Worm (Caenorhabditis elegans) whole organism, late embryonic: Measurements from ENCODE around the gene R02F11.10.

Experiments
- C08G9.2 ChIP-seq: sonication (generic microtip); optimal IDR thresholded peaks from 2 replicates; lab custom pipeline; 2016; ENCODE audit warnings: mild to moderate bottlenecking, missing genetic modification characterization, moderate library complexity, missing compliant biosample characterization
- F13H6.1 ChIP-seq: sonication (generic microtip); optimal IDR thresholded peaks from 2 replicates; lab custom pipeline; 2016; ENCODE audit warnings: missing genetic modification characterization, missing compliant biosample characterization
- ahr-1 ChIP-seq: sonication (generic microtip); optimal IDR thresholded peaks from 2 replicates; lab custom pipeline; 2016; ENCODE audit warnings: missing genetic modification characterization, missing compliant biosample characterization
- ama-1 ChIP-seq: fragments of 150-350 bp; optimal IDR thresholded peaks from 2 replicates; lab custom pipeline; 2014
- ceh-18 ChIP-seq: sonication (generic microtip); optimal IDR thresholded peaks from 2 replicates; lab custom pipeline; 2016; ENCODE audit warnings: missing genetic modification characterization, missing compliant biosample characterization
- ceh-2 ChIP-seq: sonication (generic microtip); optimal IDR thresholded peaks from 2 replicates; lab custom pipeline; 2016; ENCODE audit warnings: missing genotype, missing genetic modification characterization, missing compliant biosample characterization
- ceh-22 ChIP-seq: sonication (generic microtip); optimal IDR thresholded peaks from 2 replicates; lab custom pipeline; 2017; ENCODE audit warnings: missing biosample characterization, missing genetic modification characterization
- ceh-24 ChIP-seq: sonication (generic microtip); optimal IDR thresholded peaks from 2 replicates; lab custom pipeline; 2016; ENCODE audit warnings: mild to moderate bottlenecking, missing genetic modification characterization, missing compliant biosample characterization
- ceh-30 ChIP-seq: fragments of 150-350 bp; optimal IDR thresholded peaks from 2 replicates; lab custom pipeline; 2014; ENCODE audit warnings: missing biosample characterization, missing genetic modification characterization
- ceh-48 ChIP-seq: sonication (generic microtip); optimal IDR thresholded peaks from 2 replicates; lab custom pipeline; 2016; ENCODE audit warnings: missing genetic modification characterization, inconsistent platforms, missing compliant biosample characterization
- ceh-9 ChIP-seq: sonication (generic microtip); optimal IDR thresholded peaks from 2 replicates; lab custom pipeline; 2016; ENCODE audit warnings: mild to moderate bottlenecking, missing genetic modification characterization, inconsistent platforms, missing compliant biosample characterization
- dmd-4 ChIP-seq: sonication (generic microtip); optimal IDR thresholded peaks from 2 replicates; lab custom pipeline; 2016; ENCODE audit warnings: borderline replicate concordance, missing genetic modification characterization, missing compliant biosample characterization
- dve-1 ChIP-seq: sonication (generic microtip); optimal IDR thresholded peaks from 2 replicates; lab custom pipeline; 2017; ENCODE audit warnings: antibody characterized with exemption, mild to moderate bottlenecking, missing genetic modification characterization, missing compliant biosample characterization
- elt-2 ChIP-seq: sonication (generic microtip); optimal IDR thresholded peaks from 2 replicates; lab custom pipeline; 2016; ENCODE audit warnings: missing genetic modification reagents, missing genetic modification characterization, missing compliant biosample characterization
- fax-1 ChIP-seq: sonication (generic microtip); optimal IDR thresholded peaks from 2 replicates; lab custom pipeline; 2016; ENCODE audit warnings: missing genotype, missing genetic modification characterization, missing compliant biosample characterization
- fkh-10 ChIP-seq: fragments of 150-350 bp; optimal IDR thresholded peaks from 2 replicates; lab custom pipeline; 2014; ENCODE audit warnings: missing biosample characterization, missing genetic modification reagents, missing genetic modification characterization
- fkh-6 ChIP-seq: sonication (generic microtip); optimal IDR thresholded peaks from 2 replicates; lab custom pipeline; 2016; ENCODE audit warnings: missing genetic modification characterization, missing compliant biosample characterization
- gmeb-2 ChIP-seq: sonication (generic microtip); optimal IDR thresholded peaks from 2 replicates; lab custom pipeline; 2016; ENCODE audit warnings: missing genetic modification characterization, inconsistent platforms, missing compliant biosample characterization
- hlh-13 ChIP-seq: fragments of 200-800 bp; sonication (Bioruptor generic); optimal IDR thresholded peaks from 2 replicates; lab custom pipeline; 2018; ENCODE audit warnings: mild to moderate bottlenecking, missing genetic modification characterization, missing compliant biosample characterization
- hlh-6 ChIP-seq: sonication (generic microtip); optimal IDR thresholded peaks from 2 replicates; lab custom pipeline; 2016; ENCODE audit warnings: missing genotype, missing genetic modification characterization, missing compliant biosample characterization
- hlh-8 ChIP-seq: sonication (generic microtip); optimal IDR thresholded peaks from 2 replicates; lab custom pipeline; 2016; ENCODE audit warnings: missing genotype, missing genetic modification characterization, missing compliant biosample characterization
- lim-6 ChIP-seq: sonication (generic microtip); optimal IDR thresholded peaks from 2 replicates; lab custom pipeline; 2016; ENCODE audit warnings: missing genetic modification characterization, missing compliant biosample characterization
- lin-11 ChIP-seq: fragments of 200-800 bp; sonication (Bioruptor generic); optimal IDR thresholded peaks from 2 replicates; lab custom pipeline; 2018; ENCODE audit warnings: mild to moderate bottlenecking, missing genetic modification characterization, missing compliant biosample characterization
- mec-3 ChIP-seq: sonication (generic microtip); optimal IDR thresholded peaks from 2 replicates; lab custom pipeline; 2016; ENCODE audit warnings: borderline replicate concordance, missing genetic modification characterization, missing compliant biosample characterization
- nfya-1 ChIP-seq: sonication (generic microtip); optimal IDR thresholded peaks from 2 replicates; lab custom pipeline; 2017; ENCODE audit warnings: missing genetic modification characterization, mild to moderate bottlenecking, missing compliant biosample characterization, antibody characterized with exemption, moderate library complexity
- nhr-11 ChIP-seq: fragments of 150-350 bp; optimal IDR thresholded peaks from 2 replicates; lab custom pipeline; 2014; ENCODE audit warnings: missing biosample characterization, missing genetic modification characterization
- nhr-232 ChIP-seq: sonication (generic microtip); optimal IDR thresholded peaks from 2 replicates; lab custom pipeline; 2016; ENCODE audit warnings: missing genetic modification characterization, missing compliant biosample characterization
- npax-4 ChIP-seq: sonication (generic microtip); optimal IDR thresholded peaks from 2 replicates; lab custom pipeline; 2016; ENCODE audit warnings: missing genetic modification characterization, missing compliant biosample characterization
- odd-2 ChIP-seq: sonication (generic microtip); optimal IDR thresholded peaks from 2 replicates; lab custom pipeline; 2017; ENCODE audit warnings: antibody characterized with exemption, mild to moderate bottlenecking, missing genetic modification characterization, missing compliant biosample characterization
- pag-3 ChIP-seq: sonication (generic microtip); optimal IDR thresholded peaks from 2 replicates; lab custom pipeline; 2016; ENCODE audit warnings: missing compliant biosample characterization, missing genetic modification characterization, borderline replicate concordance
- pat-9 ChIP-seq: fragments of 200-800 bp; sonication (Bioruptor generic); optimal IDR thresholded peaks from 2 replicates; lab custom pipeline; 2018; ENCODE audit warnings: mild to moderate bottlenecking, missing genetic modification characterization, moderate library complexity, missing compliant biosample characterization
- pax-1 ChIP-seq: fragments of 150-350 bp; optimal IDR thresholded peaks from 2 replicates; lab custom pipeline; 2014; ENCODE audit warnings: missing biosample characterization, missing genetic modification characterization
- pha-2 ChIP-seq: sonication (generic microtip); optimal IDR thresholded peaks from 2 replicates; lab custom pipeline; 2017; ENCODE audit warnings: mild to moderate bottlenecking, missing genetic modification characterization, missing compliant biosample characterization
- pqm-1 ChIP-seq: sonication (generic microtip); optimal IDR thresholded peaks from 2 replicates; lab custom pipeline; 2016; ENCODE audit warnings: missing genetic modification characterization, missing compliant biosample characterization
- sdc-2 ChIP-seq: sonication (generic microtip); optimal IDR thresholded peaks from 2 replicates; lab custom pipeline; 2016; ENCODE audit warnings: missing genotype, missing genetic modification characterization, missing compliant biosample characterization
- sox-4 ChIP-seq: sonication (generic microtip); optimal IDR thresholded peaks from 2 replicates; lab custom pipeline; 2017; ENCODE audit warnings: mild to moderate bottlenecking, missing genetic modification characterization, inconsistent platforms, missing compliant biosample characterization
- syd-9 ChIP-seq: sonication (generic microtip); optimal IDR thresholded peaks from 2 replicates; lab custom pipeline; 2016; ENCODE audit warnings: mild to moderate bottlenecking, missing genetic modification characterization, moderate library complexity, missing compliant biosample characterization
- tbx-7 ChIP-seq: sonication (generic microtip); optimal IDR thresholded peaks from 2 replicates; lab custom pipeline; 2016; ENCODE audit warnings: missing genotype, missing genetic modification characterization, missing compliant biosample characterization
- unc-3 ChIP-seq, 2 experiments: fragments of 200-800 bp in 1 of 2; sonication (Bioruptor generic) in 1 of 2; sonication (generic microtip) in 1 of 2; conservative IDR thresholded peaks in 1 of 2; optimal IDR thresholded peaks in 1 of 2; 2 replicates each; pipeline versions ENCODE4 v1.3.6 to Lab custom; 2016 to 2022; ENCODE audit warnings: missing compliant biosample characterization in 2 of 2, missing genetic modification characterization in 2 of 2, missing genetic modification reagents in 1 of 2
- unc-42 ChIP-seq: sonication (generic microtip); optimal IDR thresholded peaks from 2 replicates; lab custom pipeline; 2016; ENCODE audit warnings: missing genotype, missing genetic modification characterization, missing compliant biosample characterization
- unc-55 ChIP-seq: sonication (generic microtip); optimal IDR thresholded peaks from 2 replicates; lab custom pipeline; 2017; ENCODE audit warnings: missing biosample characterization, missing genetic modification reagents, missing genetic modification characterization
- zip-5 ChIP-seq: sonication (generic microtip); optimal IDR thresholded peaks from 2 replicates; lab custom pipeline; 2016; ENCODE audit warnings: missing genetic modification characterization, missing compliant biosample characterization
- ztf-16 ChIP-seq: sonication (generic microtip); optimal IDR thresholded peaks from 2 replicates; lab custom pipeline; 2017; ENCODE audit warnings: missing genetic modification characterization, missing compliant biosample characterization

The R02F11.10 gene

ce11 chrV:4810653-4811052 lies 21.7 kb downstream of the R02F11.10 start (continued):
- TF ChIP-seq pha-2, result no peak
- TF ChIP-seq nfya-1 (tag; lab: Kevin White, UChicago), result peak; percentile 56
- no peak for TF ChIP-seq lim-6 (tag; lab: Kevin White, UChicago)
- no peak for TF ChIP-seq tbx-7 (tag; lab: Kevin White, UChicago)
- TF ChIP-seq npax-4 (tag; lab: Kevin White, UChicago), result no peak
- no peak for TF ChIP-seq pat-9 (tag; lab: Kevin White, UChicago)
- TF ChIP-seq hlh-8 (tag; lab: Kevin White, UChicago), result peak; percentile 4
- TF ChIP-seq hlh-13 (GFP tag; lab: Kevin White, UChicago), result no peak
- TF ChIP-seq F13H6.1 (tag; lab: Kevin White, UChicago), result no peak
- no peak for TF ChIP-seq ceh-9 (tag; lab: Kevin White, UChicago)
- no peak for TF ChIP-seq hlh-6 (tag; lab: Kevin White, UChicago)
- TF ChIP-seq ahr-1 (tag; lab: Kevin White, UChicago), result no peak
- no peak for TF ChIP-seq pax-1 (tag; lab: Kevin White, UChicago)
- no peak for TF ChIP-seq zip-5 (tag; lab: Kevin White, UChicago)
- no peak for TF ChIP-seq fkh-10 (GFP tag; lab: Kevin White, UChicago)
- no peak for TF ChIP-seq ceh-48 (tag; lab: Kevin White, UChicago)
- TF ChIP-seq nhr-232 (tag; lab: Kevin White, UChicago), result no peak
- no peak for TF ChIP-seq pqm-1 (tag; lab: Kevin White, UChicago)
- no peak for TF ChIP-seq ceh-22 (tag; lab: Kevin White, UChicago)
- TF ChIP-seq unc-42 (tag; lab: Kevin White, UChicago), result peak; percentile 24
- TF ChIP-seq ceh-30 (tag; lab: Kevin White, UChicago), result no peak
- TF ChIP-seq elt-2 (tag; lab: Kevin White, UChicago), result no peak
- TF ChIP-seq syd-9 (tag; lab: Kevin White, UChicago), result no peak
- no peak for TF ChIP-seq ama-1
- no peak for TF ChIP-seq lin-11 (tag; lab: Kevin White, UChicago)
- no peak for TF ChIP-seq gmeb-2
- no peak for TF ChIP-seq ztf-16
- TF ChIP-seq C08G9.2 (tag; lab: Kevin White, UChicago), result no peak
- TF ChIP-seq pag-3, result no peak
- no peak for TF ChIP-seq fax-1 (tag; lab: Kevin White, UChicago)
- TF ChIP-seq odd-2 (tag; lab: Kevin White, UChicago), result no peak
- TF ChIP-seq sdc-2 (tag; lab: Kevin White, UChicago), result no peak
- TF ChIP-seq ceh-18 (tag; lab: Kevin White, UChicago), result peak; percentile 43
- TF ChIP-seq unc-55 (GFP tag; lab: Kevin White, UChicago), result peak; percentile 43
- TF ChIP-seq ceh-2, result peak; percentile 26

ce11 chrV:4813825-4814224 lies 24.9 kb downstream of the R02F11.10 start:
- TF ChIP-seq pat-9 (tag; lab: Kevin White, UChicago) (no peak), ceh-22 (tag; lab: Kevin White, UChicago) (no peak), nhr-11 (tag; lab: Kevin White, UChicago) (no peak), ceh-24 (tag; lab: Kevin White, UChicago) (no peak), nfya-1 (tag; lab: Kevin White, UChicago) (peak; percentile 53)

ce11 chrV:4818563-4818962 lies 29.6 kb downstream of the R02F11.10 start, which contains the start of gene ccep-97:
Gene ccep-97 (minus strand): TSS chrV:4818663.
- TF ChIP-seq pat-9 (tag; lab: Kevin White, UChicago), result no peak
- TF ChIP-seq pqm-1 (tag; lab: Kevin White, UChicago), result no peak
- no peak for TF ChIP-seq sox-4
- TF ChIP-seq ceh-22 (tag; lab: Kevin White, UChicago), result no peak
- TF ChIP-seq dve-1 (tag; lab: Kevin White, UChicago), result no peak
- no peak for TF ChIP-seq sdc-2 (tag; lab: Kevin White, UChicago)
- TF ChIP-seq syd-9 (tag; lab: Kevin White, UChicago), result no peak
- no peak for TF ChIP-seq ceh-30 (tag; lab: Kevin White, UChicago)
- TF ChIP-seq fkh-10 (GFP tag; lab: Kevin White, UChicago), result no peak
- TF ChIP-seq fkh-6, result no peak
- TF ChIP-seq unc-3 (GFP tag; conservative IDR thresholded peaks at IDR 0.05; lab: Robert Waterston, UW), result no peak
- TF ChIP-seq unc-3 (tag; optimal IDR thresholded peaks at IDR 0.05; lab: Kevin White, UChicago), result no peak
- no peak for TF ChIP-seq mec-3 (tag; lab: Kevin White, UChicago)
- TF ChIP-seq unc-55 (GFP tag; lab: Kevin White, UChicago), result no peak
- TF ChIP-seq dmd-4 (tag; lab: Kevin White, UChicago), result no peak
